Worm (Caenorhabditis elegans) whole organism, late embryonic: Measurements from ENCODE around the gene C28D4.7.

ENCODE experiments used
- ama-1 ChIP-seq: fragments of 150-350 bp; optimal IDR thresholded peaks from 2 replicates; lab custom pipeline; 2014
- ceh-6 ChIP-seq: fragments of 200-800 bp; sonication (Bioruptor generic); optimal IDR thresholded peaks from 2 replicates; lab custom pipeline; 2018; ENCODE audit warnings: mild to moderate bottlenecking, missing genetic modification characterization, missing compliant biosample characterization
- elt-2 ChIP-seq: sonication (generic microtip); optimal IDR thresholded peaks from 2 replicates; lab custom pipeline; 2016; ENCODE audit warnings: missing genetic modification reagents, missing genetic modification characterization, missing compliant biosample characterization
- hlh-13 ChIP-seq: fragments of 200-800 bp; sonication (Bioruptor generic); optimal IDR thresholded peaks from 2 replicates; lab custom pipeline; 2018; ENCODE audit warnings: mild to moderate bottlenecking, missing genetic modification characterization, missing compliant biosample characterization
- hlh-15 ChIP-seq: sonication (generic microtip); optimal IDR thresholded peaks from 2 replicates; lab custom pipeline; 2016; ENCODE audit warnings: missing genetic modification characterization, missing compliant biosample characterization
- nfya-1 ChIP-seq: sonication (generic microtip); optimal IDR thresholded peaks from 2 replicates; lab custom pipeline; 2017; ENCODE audit warnings: missing genetic modification characterization, mild to moderate bottlenecking, missing compliant biosample characterization, antibody characterized with exemption, moderate library complexity
- nhr-11 ChIP-seq: fragments of 150-350 bp; optimal IDR thresholded peaks from 2 replicates; lab custom pipeline; 2014; ENCODE audit warnings: missing biosample characterization, missing genetic modification characterization
- pag-3 ChIP-seq: sonication (generic microtip); optimal IDR thresholded peaks from 2 replicates; lab custom pipeline; 2016; ENCODE audit warnings: missing compliant biosample characterization, missing genetic modification characterization, borderline replicate concordance
- pros-1 ChIP-seq: fragments of 150-350 bp; optimal IDR thresholded peaks from 2 replicates; lab custom pipeline; 2014; ENCODE audit warnings: missing biosample characterization, missing genetic modification reagents, missing genetic modification characterization
- ref-2 ChIP-seq: sonication (generic microtip); optimal IDR thresholded peaks from 2 replicates; lab custom pipeline; 2016; ENCODE audit warnings: missing genetic modification characterization, missing compliant biosample characterization
- rnt-1 ChIP-seq: sonication (generic microtip); optimal IDR thresholded peaks from 2 replicates; lab custom pipeline; 2016; ENCODE audit warnings: missing genetic modification characterization, missing compliant biosample characterization
- sox-2 ChIP-seq: fragments of 200-800 bp; sonication (Bioruptor generic); IDR thresholded peaks from 2 replicates; pipeline ENCODE4 v1.3.6; 2022; ENCODE audit warnings: missing genetic modification reagents, missing genetic modification characterization, missing compliant biosample characterization
- unc-3 ChIP-seq, 2 experiments: fragments of 200-800 bp in 1 of 2; sonication (Bioruptor generic) in 1 of 2; sonication (generic microtip) in 1 of 2; conservative IDR thresholded peaks in 1 of 2; optimal IDR thresholded peaks in 1 of 2; 2 replicates each; pipeline versions ENCODE4 v1.3.6 to Lab custom; 2016 to 2022; ENCODE audit warnings: missing compliant biosample characterization in 2 of 2, missing genetic modification characterization in 2 of 2, missing genetic modification reagents in 1 of 2

DNA sequence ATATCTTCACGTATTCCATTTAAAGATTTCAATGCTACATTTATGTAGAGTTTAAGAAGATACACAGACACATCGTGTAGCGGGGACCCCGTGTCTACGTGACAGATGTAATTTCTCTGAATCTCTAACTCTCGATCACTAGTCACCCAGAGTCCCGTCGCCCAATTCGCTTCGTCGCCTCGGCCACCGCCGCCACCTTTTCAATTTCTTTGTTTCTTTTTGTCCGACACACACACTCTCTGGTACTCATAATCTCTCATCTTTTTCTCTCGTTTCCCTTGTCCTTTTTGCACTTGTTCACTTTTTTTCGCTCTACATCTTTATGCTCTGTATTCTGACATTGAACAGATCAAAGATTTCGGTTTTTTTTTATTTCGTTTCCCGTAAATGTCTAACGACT lies 24.6 kb downstream of the C28D4.7 start:
- TF ChIP-seq hlh-13 (GFP tag; lab: Kevin White, UChicago) (no peak), ama-1 (no peak), sox-2 (no peak), pros-1 (tag; lab: Kevin White, UChicago) (no peak), ceh-6 (GFP tag; lab: Kevin White, UChicago) (no peak), pag-3 (no peak), nfya-1 (tag; lab: Kevin White, UChicago) (peak; percentile 77), ref-2 (tag; lab: Kevin White, UChicago) (no peak), nhr-11 (tag; lab: Kevin White, UChicago) (no peak), rnt-1 (tag; lab: Kevin White, UChicago) (peak; percentile 66), elt-2 (tag; lab: Kevin White, UChicago) (no peak), hlh-15 (tag; lab: Kevin White, UChicago) (no peak), unc-3 (GFP tag; conservative IDR thresholded peaks at IDR 0.05; lab: Robert Waterston, UW) (no peak), unc-3 (tag; optimal IDR thresholded peaks at IDR 0.05; lab: Kevin White, UChicago) (no peak)
